Worm (Caenorhabditis elegans) whole organism, late embryonic: ENCODE results near the gene nhr-111.

Experiments
- C38D4.7 ChIP-seq: fragments of 200-800 bp; sonication (Bioruptor generic); optimal IDR thresholded peaks from 2 replicates; lab custom pipeline; 2018; ENCODE audit warnings: mild to moderate bottlenecking, missing genetic modification characterization, moderate library complexity, missing compliant biosample characterization
- K09A11.1 ChIP-seq: sonication (generic microtip); optimal IDR thresholded peaks from 2 replicates; lab custom pipeline; 2017; ENCODE audit warnings: antibody characterized with exemption, mild to moderate bottlenecking, missing genetic modification characterization, missing compliant biosample characterization; ENCODE audit not compliant: insufficient read depth
- T23F11.4 ChIP-seq: fragments of 200-800 bp; sonication (Bioruptor generic); optimal IDR thresholded peaks from 2 replicates; lab custom pipeline; 2018; ENCODE audit warnings: mild to moderate bottlenecking, missing genetic modification characterization, missing compliant biosample characterization
- ahr-1 ChIP-seq: sonication (generic microtip); optimal IDR thresholded peaks from 2 replicates; lab custom pipeline; 2016; ENCODE audit warnings: missing genetic modification characterization, missing compliant biosample characterization
- ama-1 ChIP-seq: fragments of 150-350 bp; optimal IDR thresholded peaks from 2 replicates; lab custom pipeline; 2014
- ceh-14 ChIP-seq: sonication (generic microtip); optimal IDR thresholded peaks from 2 replicates; lab custom pipeline; 2016; ENCODE audit warnings: missing genotype, missing genetic modification characterization, missing compliant biosample characterization
- ceh-18 ChIP-seq: sonication (generic microtip); optimal IDR thresholded peaks from 2 replicates; lab custom pipeline; 2016; ENCODE audit warnings: missing genetic modification characterization, missing compliant biosample characterization
- ceh-2 ChIP-seq: sonication (generic microtip); optimal IDR thresholded peaks from 2 replicates; lab custom pipeline; 2016; ENCODE audit warnings: missing genotype, missing genetic modification characterization, missing compliant biosample characterization
- ceh-31 ChIP-seq: sonication (generic microtip); optimal IDR thresholded peaks from 2 replicates; lab custom pipeline; 2016; ENCODE audit warnings: missing genetic modification characterization, missing compliant biosample characterization
- ceh-34 ChIP-seq: sonication (generic microtip); optimal IDR thresholded peaks from 2 replicates; lab custom pipeline; 2016; ENCODE audit warnings: mild to moderate bottlenecking, missing genetic modification characterization, missing compliant biosample characterization
- che-1 ChIP-seq: sonication (generic microtip); optimal IDR thresholded peaks from 2 replicates; lab custom pipeline; 2016; ENCODE audit warnings: mild to moderate bottlenecking, missing genetic modification characterization, missing compliant biosample characterization
- dmd-4 ChIP-seq: sonication (generic microtip); optimal IDR thresholded peaks from 2 replicates; lab custom pipeline; 2016; ENCODE audit warnings: borderline replicate concordance, missing genetic modification characterization, missing compliant biosample characterization
- dve-1 ChIP-seq: sonication (generic microtip); optimal IDR thresholded peaks from 2 replicates; lab custom pipeline; 2017; ENCODE audit warnings: antibody characterized with exemption, mild to moderate bottlenecking, missing genetic modification characterization, missing compliant biosample characterization
- elt-2 ChIP-seq: sonication (generic microtip); optimal IDR thresholded peaks from 2 replicates; lab custom pipeline; 2016; ENCODE audit warnings: missing genetic modification reagents, missing genetic modification characterization, missing compliant biosample characterization
- fax-1 ChIP-seq: sonication (generic microtip); optimal IDR thresholded peaks from 2 replicates; lab custom pipeline; 2016; ENCODE audit warnings: missing genotype, missing genetic modification characterization, missing compliant biosample characterization
- fkh-10 ChIP-seq: fragments of 150-350 bp; optimal IDR thresholded peaks from 2 replicates; lab custom pipeline; 2014; ENCODE audit warnings: missing biosample characterization, missing genetic modification reagents, missing genetic modification characterization
- fkh-6 ChIP-seq: sonication (generic microtip); optimal IDR thresholded peaks from 2 replicates; lab custom pipeline; 2016; ENCODE audit warnings: missing genetic modification characterization, missing compliant biosample characterization
- gmeb-2 ChIP-seq: sonication (generic microtip); optimal IDR thresholded peaks from 2 replicates; lab custom pipeline; 2016; ENCODE audit warnings: missing genetic modification characterization, inconsistent platforms, missing compliant biosample characterization
- hlh-13 ChIP-seq: fragments of 200-800 bp; sonication (Bioruptor generic); optimal IDR thresholded peaks from 2 replicates; lab custom pipeline; 2018; ENCODE audit warnings: mild to moderate bottlenecking, missing genetic modification characterization, missing compliant biosample characterization
- hlh-15 ChIP-seq: sonication (generic microtip); optimal IDR thresholded peaks from 2 replicates; lab custom pipeline; 2016; ENCODE audit warnings: missing genetic modification characterization, missing compliant biosample characterization
- hlh-30 ChIP-seq: sonication (generic microtip); optimal IDR thresholded peaks from 2 replicates; lab custom pipeline; 2017; ENCODE audit warnings: antibody characterized with exemption, missing genetic modification characterization, missing compliant biosample characterization; ENCODE audit not compliant: insufficient read depth
- hlh-6 ChIP-seq: sonication (generic microtip); optimal IDR thresholded peaks from 2 replicates; lab custom pipeline; 2016; ENCODE audit warnings: missing genotype, missing genetic modification characterization, missing compliant biosample characterization
- lim-6 ChIP-seq: sonication (generic microtip); optimal IDR thresholded peaks from 2 replicates; lab custom pipeline; 2016; ENCODE audit warnings: missing genetic modification characterization, missing compliant biosample characterization
- mec-3 ChIP-seq: sonication (generic microtip); optimal IDR thresholded peaks from 2 replicates; lab custom pipeline; 2016; ENCODE audit warnings: borderline replicate concordance, missing genetic modification characterization, missing compliant biosample characterization
- nfya-1 ChIP-seq: sonication (generic microtip); optimal IDR thresholded peaks from 2 replicates; lab custom pipeline; 2017; ENCODE audit warnings: missing genetic modification characterization, mild to moderate bottlenecking, missing compliant biosample characterization, antibody characterized with exemption, moderate library complexity
- nhr-232 ChIP-seq: sonication (generic microtip); optimal IDR thresholded peaks from 2 replicates; lab custom pipeline; 2016; ENCODE audit warnings: missing genetic modification characterization, missing compliant biosample characterization
- npax-4 ChIP-seq: sonication (generic microtip); optimal IDR thresholded peaks from 2 replicates; lab custom pipeline; 2016; ENCODE audit warnings: missing genetic modification characterization, missing compliant biosample characterization
- odd-2 ChIP-seq: sonication (generic microtip); optimal IDR thresholded peaks from 2 replicates; lab custom pipeline; 2017; ENCODE audit warnings: antibody characterized with exemption, mild to moderate bottlenecking, missing genetic modification characterization, missing compliant biosample characterization
- pag-3 ChIP-seq: sonication (generic microtip); optimal IDR thresholded peaks from 2 replicates; lab custom pipeline; 2016; ENCODE audit warnings: missing compliant biosample characterization, missing genetic modification characterization, borderline replicate concordance
- pha-4 ChIP-seq: fragments of 150-350 bp; optimal IDR thresholded peaks from 2 replicates; lab custom pipeline; 2018; ENCODE audit warnings: missing biosample characterization, missing genetic modification reagents, missing genetic modification characterization
- pqm-1 ChIP-seq: sonication (generic microtip); optimal IDR thresholded peaks from 2 replicates; lab custom pipeline; 2016; ENCODE audit warnings: missing genetic modification characterization, missing compliant biosample characterization
- pros-1 ChIP-seq: fragments of 150-350 bp; optimal IDR thresholded peaks from 2 replicates; lab custom pipeline; 2014; ENCODE audit warnings: missing biosample characterization, missing genetic modification reagents, missing genetic modification characterization
- ref-2 ChIP-seq: sonication (generic microtip); optimal IDR thresholded peaks from 2 replicates; lab custom pipeline; 2016; ENCODE audit warnings: missing genetic modification characterization, missing compliant biosample characterization
- rnt-1 ChIP-seq: sonication (generic microtip); optimal IDR thresholded peaks from 2 replicates; lab custom pipeline; 2016; ENCODE audit warnings: missing genetic modification characterization, missing compliant biosample characterization
- sdc-2 ChIP-seq: sonication (generic microtip); optimal IDR thresholded peaks from 2 replicates; lab custom pipeline; 2016; ENCODE audit warnings: missing genotype, missing genetic modification characterization, missing compliant biosample characterization
- sox-2 ChIP-seq: fragments of 200-800 bp; sonication (Bioruptor generic); IDR thresholded peaks from 2 replicates; pipeline ENCODE4 v1.3.6; 2022; ENCODE audit warnings: missing genetic modification reagents, missing genetic modification characterization, missing compliant biosample characterization
- sox-4 ChIP-seq: sonication (generic microtip); optimal IDR thresholded peaks from 2 replicates; lab custom pipeline; 2017; ENCODE audit warnings: mild to moderate bottlenecking, missing genetic modification characterization, inconsistent platforms, missing compliant biosample characterization
- tbx-2 ChIP-seq: sonication (generic microtip); optimal IDR thresholded peaks from 2 replicates; lab custom pipeline; 2016; ENCODE audit warnings: missing genetic modification characterization, missing compliant biosample characterization
- tbx-7 ChIP-seq: sonication (generic microtip); optimal IDR thresholded peaks from 2 replicates; lab custom pipeline; 2016; ENCODE audit warnings: missing genotype, missing genetic modification characterization, missing compliant biosample characterization
- unc-42 ChIP-seq: sonication (generic microtip); optimal IDR thresholded peaks from 2 replicates; lab custom pipeline; 2016; ENCODE audit warnings: missing genotype, missing genetic modification characterization, missing compliant biosample characterization
- unc-55 ChIP-seq: sonication (generic microtip); optimal IDR thresholded peaks from 2 replicates; lab custom pipeline; 2017; ENCODE audit warnings: missing biosample characterization, missing genetic modification reagents, missing genetic modification characterization
- zip-5 ChIP-seq: sonication (generic microtip); optimal IDR thresholded peaks from 2 replicates; lab custom pipeline; 2016; ENCODE audit warnings: missing genetic modification characterization, missing compliant biosample characterization

nhr-111 gene

ce11 chrV:16143066-16143581 is 18.5 kb upstream of the nhr-111 start, which contains the start of gene fbxa-88:
fbxa-88 (minus strand) TSS chrV:16143116.
- no peak for TF ChIP-seq ceh-18 (tag; lab: Kevin White, UChicago)
- TF ChIP-seq ceh-2 (tag; lab: Kevin White, UChicago) = no peak
- TF ChIP-seq nhr-232 (tag; lab: Kevin White, UChicago) = no peak
- no peak for TF ChIP-seq sox-4
- TF ChIP-seq ceh-31 (tag; lab: Kevin White, UChicago) = no peak
- no peak for TF ChIP-seq npax-4
- no peak for TF ChIP-seq ref-2 (tag; lab: Kevin White, UChicago)
- TF ChIP-seq pha-4 (tag; lab: Kevin White, UChicago) = no peak
- TF ChIP-seq lim-6 (tag; lab: Kevin White, UChicago) = no peak
- TF ChIP-seq hlh-13 (GFP tag; lab: Kevin White, UChicago) = no peak
- TF ChIP-seq ceh-34 (tag; lab: Kevin White, UChicago) = no peak
- no peak for TF ChIP-seq elt-2 (tag; lab: Kevin White, UChicago)
- TF ChIP-seq mec-3 (tag; lab: Kevin White, UChicago) = no peak
- TF ChIP-seq sdc-2 (tag; lab: Kevin White, UChicago) = no peak
- TF ChIP-seq ahr-1 (tag; lab: Kevin White, UChicago) = no peak
- TF ChIP-seq fkh-10 (GFP tag; lab: Kevin White, UChicago) = no peak
- no peak for TF ChIP-seq zip-5 (tag; lab: Kevin White, UChicago)
- TF ChIP-seq unc-55 (GFP tag; lab: Kevin White, UChicago) = no peak
- TF ChIP-seq che-1 = no peak
- no peak for TF ChIP-seq rnt-1 (tag; lab: Kevin White, UChicago)

DNA sequence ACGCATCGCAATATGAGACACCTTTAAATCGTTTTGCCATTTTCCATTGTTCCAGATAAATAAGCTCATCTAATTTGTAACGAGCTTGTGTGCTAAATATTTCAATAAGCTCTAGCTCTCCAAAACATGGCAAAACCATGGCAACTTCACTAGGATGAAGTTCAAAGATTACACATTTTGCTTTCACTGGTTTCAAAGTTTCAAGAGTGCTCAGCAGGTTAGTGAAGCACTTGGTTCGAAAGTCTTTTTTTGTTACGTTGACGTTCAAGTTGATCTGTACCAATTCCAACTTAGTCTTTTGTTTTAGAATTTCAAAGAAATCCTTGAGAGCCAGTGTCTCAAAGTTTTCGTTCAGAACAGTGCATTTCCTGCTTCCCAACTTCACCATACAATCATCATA is 17.7 kb upstream of the nhr-111 start, which contains the start of gene fbxa-18:
TSS of gene fbxa-18 (plus strand) at position 301 of the 400 bp plus-strand sequence.
- TF ChIP-seq hlh-15 (no peak), tbx-7 (tag; lab: Kevin White, UChicago) (no peak)
- TF ChIP-seq, all 69 proteins: peak for 0

DNA sequence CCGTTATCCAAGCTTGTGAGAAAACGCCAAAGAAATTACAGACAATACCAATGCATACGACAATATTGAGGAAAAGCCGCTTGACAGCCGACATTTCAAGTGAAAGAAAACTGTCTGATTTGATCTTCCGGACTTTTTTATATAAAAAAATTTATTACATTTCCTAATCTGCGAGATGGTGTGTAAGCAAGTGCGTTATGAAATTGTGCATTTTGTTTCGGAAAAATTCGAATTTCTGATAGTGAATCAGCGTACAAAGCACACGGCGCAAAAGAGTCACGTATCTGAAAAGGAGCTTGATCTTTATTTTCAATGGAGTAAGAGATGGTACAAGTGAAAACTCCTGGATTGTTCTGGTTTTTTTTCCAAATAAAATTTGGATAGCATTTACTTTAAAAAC is 16.4 kb upstream of the nhr-111 start, which contains the start of gene clc-32:
TSS of gene clc-32 (minus strand) at position 101 of the 400 bp plus-strand sequence.
- TF ChIP-seq npax-4 (no peak), fkh-6 (tag; lab: Kevin White, UChicago) (no peak), gmeb-2 (tag; lab: Kevin White, UChicago) (no peak), T23F11.4 (no peak), ama-1 (lab: Kevin White, UChicago) (no peak), pqm-1 (tag; lab: Kevin White, UChicago) (no peak)
- TF ChIP-seq, all 69 proteins: peak for 0

DNA sequence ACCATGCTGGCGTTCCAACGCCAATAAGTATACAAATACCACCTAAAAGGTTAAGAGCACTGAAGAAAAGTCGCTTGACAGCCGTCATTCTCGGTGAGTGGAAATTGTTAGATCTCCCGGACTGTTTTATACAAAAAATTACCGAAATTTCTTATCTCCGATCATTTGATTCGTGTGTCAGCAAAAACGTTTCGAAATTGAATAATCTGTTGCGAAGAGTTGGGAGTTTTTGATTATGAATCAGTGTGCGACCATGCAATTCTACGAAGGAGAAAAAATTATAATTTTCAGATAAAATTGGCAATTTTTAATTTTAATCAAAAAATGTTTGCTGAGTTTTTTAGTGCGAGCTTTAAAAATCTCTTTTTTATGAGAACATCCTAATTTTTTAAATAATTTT is 14.9 kb upstream of the nhr-111 start, which contains the start of gene clc-11:
TSS of gene clc-11 (minus strand) at position 101 of the 400 bp plus-strand sequence.
- TF ChIP-seq hlh-15 = no peak
- no peak for TF ChIP-seq tbx-2 (tag; lab: Kevin White, UChicago)

ce11 chrV:16137043-16137442 is 12.4 kb upstream of the nhr-111 start, which contains the start of gene F44G3.7:
F44G3.7 (minus strand) TSS chrV:16137143.
- TF ChIP-seq dve-1 (tag; lab: Kevin White, UChicago) = no peak
- no peak for TF ChIP-seq hlh-6 (tag; lab: Kevin White, UChicago)
- TF ChIP-seq hlh-30 (tag; lab: Kevin White, UChicago) = no peak
- no peak for TF ChIP-seq pag-3 (tag; lab: Kevin White, UChicago)
- TF ChIP-seq fax-1 (tag; lab: Kevin White, UChicago) = no peak
- TF ChIP-seq ceh-14 (tag; lab: Kevin White, UChicago) = no peak
- no peak for TF ChIP-seq pros-1 (tag; lab: Kevin White, UChicago)
- no peak for TF ChIP-seq ceh-34 (tag; lab: Kevin White, UChicago)
- no peak for TF ChIP-seq sox-2
- no peak for TF ChIP-seq odd-2 (tag; lab: Kevin White, UChicago)
- no peak for TF ChIP-seq lim-6 (tag; lab: Kevin White, UChicago)
- TF ChIP-seq K09A11.1 (tag; lab: Kevin White, UChicago) = no peak
- no peak for TF ChIP-seq unc-42 (tag; lab: Kevin White, UChicago)
- no peak for TF ChIP-seq C38D4.7 (GFP tag; lab: Kevin White, UChicago)
- no peak for TF ChIP-seq nfya-1 (tag; lab: Kevin White, UChicago)
- TF ChIP-seq fkh-10 (GFP tag; lab: Kevin White, UChicago) = no peak
- TF ChIP-seq sox-4 = no peak
- no peak for TF ChIP-seq dmd-4 (tag; lab: Kevin White, UChicago)
- TF ChIP-seq hlh-13 (GFP tag; lab: Kevin White, UChicago) = no peak
